Worm (Caenorhabditis elegans) whole organism, midembryonic: ENCODE data around the gene K08E5.6.

ENCODE experiments used
- T22C8.4 ChIP-seq: fragments of 200-800 bp; sonication (Bioruptor generic); IDR thresholded peaks from 2 replicates; pipeline ENCODE4 v1.3.6; 2022; ENCODE audit warnings: missing genetic modification characterization, missing compliant biosample characterization
- flt-1 ChIP-seq: fragments of 200-800 bp; sonication (Bioruptor generic); IDR thresholded peaks from 2 replicates; pipeline ENCODE4 v1.3.6; 2022; ENCODE audit warnings: missing genetic modification characterization, missing compliant biosample characterization
- klf-2 ChIP-seq: fragments of 200-800 bp; sonication (Bioruptor generic); conservative IDR thresholded peaks from 2 replicates; pipeline ENCODE4 v1.3.6; 2022; ENCODE audit warnings: missing genetic modification reagents, missing genetic modification characterization, missing compliant biosample characterization
- med-1 ChIP-seq: sonication (generic microtip); optimal IDR thresholded peaks from 2 replicates; lab custom pipeline; 2017; ENCODE audit warnings: missing genetic modification characterization, mild to moderate bottlenecking, missing compliant biosample characterization, antibody characterized with exemption, missing genetic modification reagents; ENCODE audit not compliant: insufficient read depth
- tab-1 ChIP-seq: fragments of 200-800 bp; sonication (Bioruptor generic); IDR thresholded peaks from 2 replicates; pipeline ENCODE4 v1.3.6; 2022; ENCODE audit warnings: missing genetic modification characterization, missing compliant biosample characterization
- ztf-23 ChIP-seq: fragments of 200-800 bp; sonication (Bioruptor generic); IDR thresholded peaks from 2 replicates; pipeline ENCODE4 v1.3.6; 2022; ENCODE audit warnings: missing genetic modification reagents, missing genetic modification characterization, missing compliant biosample characterization

DNA sequence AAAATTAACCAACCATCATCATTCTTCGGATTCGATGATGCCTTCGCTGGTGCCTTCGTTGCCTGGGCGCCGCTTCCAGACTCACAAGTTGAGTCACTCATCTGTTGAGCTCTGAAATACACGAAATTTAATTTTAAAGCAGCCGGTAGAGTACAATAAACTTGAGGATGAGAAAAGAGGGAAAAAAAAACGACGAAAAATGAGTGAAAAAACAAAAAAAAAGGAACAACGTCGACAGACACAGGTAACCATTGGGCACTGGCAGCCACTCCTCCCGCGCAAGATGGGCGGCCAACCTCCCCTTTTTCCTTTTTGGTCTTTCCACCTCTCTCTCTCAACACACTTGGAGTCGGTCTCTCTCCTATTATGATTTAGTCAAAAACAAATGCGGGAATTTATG lies 5.9 kb downstream of the K08E5.6 start, which contains the start of gene K08E5.1:
- TF ChIP-seq tab-1 (GFP tag; lab: Robert Waterston, UW) = no peak
- no peak for TF ChIP-seq ztf-23 (GFP tag; lab: Robert Waterston, UW)
- TF ChIP-seq flt-1 (GFP tag; lab: Robert Waterston, UW) = no peak
- TF ChIP-seq T22C8.4 = no peak
- no peak for TF ChIP-seq med-1 (GFP tag; lab: Kevin White, UChicago)
- no peak for TF ChIP-seq klf-2 (GFP tag; lab: Robert Waterston, UW)
